Worm (Caenorhabditis elegans): Measurements from ENCODE around the gene unc-3.

ce11 chrX:14736955-14737621 is 36.2 kb upstream of the unc-3 start:
- no peak for TF ChIP-seq nhr-77 (tag; optimal IDR thresholded peaks at IDR 0.05)
- TF ChIP-seq nhr-10 (tag; optimal IDR thresholded peaks at IDR 0.05): no peak
- no peak for TF ChIP-seq skn-1 (tag; optimal IDR thresholded peaks at IDR 0.05)
